Worm (Caenorhabditis elegans) whole organism, L4/young adult: ENCODE results near the gene clec-207.
"Not testable (repeated sequence)": the region's sequence is repeated elsewhere in the genome, so short reads cannot be mapped to it uniquely, and the experiment has no call there.

Experiments used
- W03F9.2 ChIP-seq: fragments of 150-350 bp; optimal IDR thresholded peaks from 2 replicates; lab custom pipeline; 2014; ENCODE audit warnings: missing biosample characterization, missing genetic modification characterization
- dao-5 ChIP-seq: sonication (generic microtip); optimal IDR thresholded peaks from 2 replicates; lab custom pipeline; 2016; ENCODE audit warnings: missing genotype, missing genetic modification characterization, moderate library complexity, missing compliant biosample characterization
- him-1 ChIP-seq: sonication (generic microtip); optimal IDR thresholded peaks from 2 replicates; lab custom pipeline; 2016; ENCODE audit warnings: missing genotype, missing genetic modification reagents, missing genetic modification characterization, missing compliant biosample characterization

clec-207 gene

DNA sequence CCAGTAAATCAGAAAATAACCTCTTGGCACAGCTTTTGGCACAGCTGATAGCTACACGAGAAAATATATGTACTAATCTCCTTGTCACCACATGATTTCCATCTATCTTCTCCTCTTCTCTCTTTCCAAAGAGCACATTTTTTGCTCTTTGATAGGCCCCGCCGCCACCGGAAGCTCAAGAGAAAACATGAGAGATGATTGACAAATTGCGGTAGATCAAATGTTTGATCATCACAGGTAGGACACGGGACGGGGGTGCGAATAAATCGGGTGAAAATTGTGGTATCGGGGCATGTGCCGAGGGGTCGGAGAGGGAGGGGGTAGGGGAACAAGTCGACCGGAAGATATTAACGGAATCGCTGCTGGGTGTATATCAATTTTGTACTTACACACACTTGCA lies 19.8 kb upstream of the clec-207 start:
- TF ChIP-seq dao-5, result no peak
- TF ChIP-seq him-1 (tag; lab: Kevin White, UChicago), result no peak
- TF ChIP-seq W03F9.2 (tag; lab: Kevin White, UChicago), result no peak

DNA sequence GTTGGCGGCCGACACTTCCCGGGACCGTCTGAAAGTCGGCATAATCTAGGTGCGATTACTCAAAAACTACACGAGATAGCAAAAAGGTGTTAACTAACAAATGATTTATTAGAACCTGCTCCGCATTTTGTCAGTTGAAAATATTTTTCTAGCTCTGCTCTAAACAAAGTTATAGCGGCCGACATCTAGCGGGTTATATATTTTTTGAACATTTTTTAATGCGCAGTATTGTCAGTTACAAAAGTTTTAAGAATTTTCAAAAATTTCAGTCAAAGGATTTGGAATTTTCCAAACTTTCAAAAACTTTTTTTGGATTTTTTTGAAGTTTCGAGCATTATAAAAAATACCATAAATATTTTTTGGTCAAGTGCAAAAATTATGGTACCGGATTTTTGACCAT lies 14.6 kb upstream of the clec-207 start:
- no peak for TF ChIP-seq him-1 (tag; lab: Kevin White, UChicago)
- no peak for TF ChIP-seq W03F9.2 (tag; lab: Kevin White, UChicago)
- no peak for TF ChIP-seq dao-5

DNA sequence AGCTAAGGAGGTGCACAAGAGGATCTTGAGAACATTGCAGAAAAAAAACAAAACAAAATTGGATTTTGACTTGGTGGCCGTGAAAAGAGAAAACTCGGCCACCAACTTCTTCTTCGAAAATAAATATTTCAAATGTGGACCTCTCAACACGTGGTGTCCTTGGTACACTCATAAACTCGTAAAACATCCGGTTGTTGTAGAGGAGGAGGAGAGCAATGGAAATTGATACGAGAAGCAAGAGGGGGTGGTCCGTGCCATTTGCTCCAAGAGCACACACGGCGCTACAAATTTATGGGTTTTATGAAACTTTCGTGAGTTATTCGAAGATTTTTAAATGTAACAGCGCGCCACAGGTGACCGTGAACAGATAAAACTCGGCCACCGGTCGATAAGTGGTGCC lies 14.0 kb upstream of the clec-207 start:
- no peak for TF ChIP-seq him-1 (tag; lab: Kevin White, UChicago)
- TF ChIP-seq dao-5, result no peak
- TF ChIP-seq W03F9.2 (tag; lab: Kevin White, UChicago), result no peak

DNA sequence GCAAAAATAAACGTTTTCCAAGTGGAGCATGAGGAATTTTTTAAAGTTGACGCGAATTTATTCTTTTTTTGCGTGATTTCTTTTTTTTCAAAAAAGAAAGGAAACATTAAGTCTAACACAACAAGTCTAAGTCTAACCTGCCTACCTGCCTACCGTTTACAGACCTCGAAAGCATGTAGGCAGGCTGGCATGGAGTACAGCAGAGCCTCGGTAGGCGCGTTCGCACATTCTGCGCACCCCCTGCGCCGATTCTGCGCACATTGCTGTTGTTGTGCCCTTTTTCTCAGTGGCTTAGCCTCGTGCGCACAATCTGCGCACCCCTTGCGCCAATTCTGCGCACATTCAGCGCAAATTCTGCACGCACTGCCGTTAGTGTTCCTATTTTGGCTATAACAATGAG lies 12.0 kb upstream of the clec-207 start:
- TF ChIP-seq W03F9.2 (tag; lab: Kevin White, UChicago) (no peak), dao-5 (no peak), him-1 (tag; lab: Kevin White, UChicago) (no peak)

DNA sequence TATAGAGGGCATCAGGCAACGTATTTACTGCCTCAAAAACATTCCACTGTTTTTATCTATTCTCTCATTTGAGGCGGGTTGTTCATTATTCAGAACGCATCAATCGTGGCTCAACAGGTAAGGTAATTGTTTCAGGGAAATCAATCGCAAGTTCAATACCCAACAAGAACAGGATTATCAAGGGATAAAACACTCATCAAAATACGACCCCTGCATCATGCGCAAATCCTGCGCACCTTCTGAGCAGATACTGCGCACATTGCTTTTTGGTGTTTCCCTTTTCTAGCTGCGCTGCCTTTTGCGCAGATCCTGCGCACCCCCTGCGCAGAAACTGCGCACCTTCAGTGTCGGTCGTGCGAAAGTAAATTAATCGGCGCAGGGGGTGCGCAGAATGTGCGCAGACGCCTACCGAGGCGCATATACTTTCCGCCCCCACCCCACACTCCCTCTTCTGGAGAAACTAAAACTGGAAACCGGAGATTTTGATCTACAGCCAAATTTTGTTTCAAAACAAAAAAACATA lies 10.1 kb upstream of the clec-207 start, which contains the start of gene F36F12.3:
Gene F36F12.3 (plus strand): TSS at position 51 of the 523 bp plus-strand sequence.
- TF ChIP-seq W03F9.2 (tag; lab: Kevin White, UChicago); dao-5; him-1 (tag; lab: Kevin White, UChicago): not testable (repeated sequence)

DNA sequence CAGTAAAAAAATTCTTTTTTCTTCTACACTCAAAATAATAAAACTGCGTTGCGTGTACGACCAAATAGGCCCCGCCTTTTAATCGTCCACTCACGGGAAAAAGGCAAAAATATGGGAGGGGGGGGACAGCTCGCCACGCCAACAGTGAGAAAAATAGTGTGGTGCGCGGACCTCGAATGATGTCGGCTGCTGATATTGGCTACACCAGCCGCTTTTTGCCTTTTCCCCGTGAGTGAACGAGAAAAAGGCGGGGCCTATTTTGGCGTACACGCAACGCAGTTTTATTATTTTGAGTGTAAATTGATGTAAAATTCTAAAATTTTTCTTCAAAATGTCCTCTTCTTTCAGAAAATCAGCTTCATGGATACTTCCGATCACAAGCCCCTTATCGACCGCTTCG lies 5.6 kb upstream of the clec-207 start, which contains the start of gene ztf-28:
Gene ztf-28 (plus strand): TSS at position 349 of the 400 bp plus-strand sequence.
- TF ChIP-seq dao-5; him-1 (tag; lab: Kevin White, UChicago); W03F9.2 (tag; lab: Kevin White, UChicago): not testable (repeated sequence)

DNA sequence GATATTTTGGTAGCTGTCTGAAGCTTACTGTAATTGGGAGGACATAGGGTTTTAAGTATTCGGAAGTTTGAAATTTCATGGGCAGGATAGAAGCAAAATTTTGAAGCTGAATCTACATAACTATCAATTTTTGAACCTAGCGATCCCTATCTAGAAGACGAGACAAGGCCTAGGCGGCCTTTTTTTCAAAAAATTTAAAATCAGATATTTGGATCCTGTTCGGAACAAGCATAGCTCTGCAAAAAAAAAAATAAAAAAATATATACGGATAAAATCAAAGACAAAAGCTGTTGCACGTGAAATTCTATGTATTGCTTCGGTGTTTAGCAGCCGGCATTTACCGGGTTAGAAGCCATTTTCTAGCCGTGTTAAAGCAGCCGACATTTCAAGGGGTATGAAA lies 668 bp upstream of the clec-207 start, which contains the start of gene F36F12.2:
Gene F36F12.2 (minus strand): TSS at position 101 of the 400 bp plus-strand sequence.
- no peak for TF ChIP-seq dao-5
- no peak for TF ChIP-seq him-1 (tag; lab: Kevin White, UChicago)
- TF ChIP-seq W03F9.2 (tag; lab: Kevin White, UChicago), result no peak

DNA sequence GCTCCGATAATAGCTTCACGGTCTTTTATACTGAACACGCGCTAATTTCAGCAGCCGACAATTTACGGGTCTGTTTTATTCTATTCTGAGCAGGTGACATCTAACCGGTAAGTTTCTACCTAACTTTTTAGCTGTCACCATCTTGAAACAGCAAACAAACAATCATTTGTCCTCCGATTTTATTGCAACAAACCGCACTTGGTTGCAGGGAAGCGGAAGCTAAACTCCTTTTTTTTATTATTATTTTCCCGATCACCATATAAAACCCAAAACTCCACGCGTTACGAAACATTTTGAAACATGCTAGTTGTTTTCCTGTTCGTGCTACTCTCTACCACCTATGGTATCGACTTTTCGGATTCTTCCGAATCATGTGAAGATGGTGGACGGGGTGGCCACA lies 1.8 kb downstream of the clec-207 start, which contains the start of gene clec-208:
Gene clec-208 (plus strand): TSS at position 301 of the 400 bp plus-strand sequence.
- TF ChIP-seq W03F9.2 (tag; lab: Kevin White, UChicago) (no peak), dao-5 (no peak), him-1 (tag; lab: Kevin White, UChicago) (no peak)

DNA sequence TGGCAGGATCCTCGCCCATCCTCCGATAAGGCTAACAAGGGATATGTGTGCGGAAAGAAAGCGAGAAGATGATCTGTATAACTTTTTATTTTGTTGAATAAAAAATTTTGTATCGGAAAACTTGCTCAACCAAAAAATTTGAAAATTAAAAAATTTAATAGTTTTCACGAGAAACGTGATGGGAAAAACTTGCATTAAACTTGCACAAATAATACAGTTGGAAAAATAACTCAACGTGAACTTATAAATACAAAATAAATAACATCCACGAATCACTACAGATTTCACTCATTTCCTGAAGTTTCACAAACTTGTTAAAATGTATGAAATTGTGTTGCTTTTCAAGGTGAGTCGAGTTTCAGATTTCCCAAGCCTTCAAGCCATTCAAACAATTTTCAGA lies 3.2 kb downstream of the clec-207 start, which contains the start of gene F36F12.7:
Gene F36F12.7 (plus strand): TSS at position 301 of the 400 bp plus-strand sequence.
- TF ChIP-seq W03F9.2 (tag; lab: Kevin White, UChicago) (no peak), dao-5 (no peak), him-1 (tag; lab: Kevin White, UChicago) (no peak)

DNA sequence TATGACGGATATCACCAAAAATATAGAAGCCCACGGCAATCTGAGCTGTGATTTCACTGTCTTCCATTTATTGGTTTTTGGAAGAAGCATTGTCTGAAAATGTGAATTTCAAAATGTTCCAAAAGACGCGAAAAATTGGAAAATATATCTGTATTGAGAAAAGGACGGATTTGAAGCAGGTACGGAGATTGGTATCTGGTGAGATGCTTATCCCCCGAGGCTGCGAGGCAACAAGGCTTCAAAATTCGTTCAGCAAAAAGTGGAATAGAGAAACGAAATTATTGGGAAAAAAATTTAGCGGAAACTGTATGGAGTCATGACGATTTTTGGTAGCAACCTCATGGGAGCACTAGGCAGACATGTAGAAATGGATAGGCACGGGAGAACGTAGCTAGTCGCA lies 7.2 kb downstream of the clec-207 start, which contains the start of gene F36F12.1:
Gene F36F12.1 (minus strand): TSS at position 101 of the 400 bp plus-strand sequence.
- no peak for TF ChIP-seq him-1 (tag; lab: Kevin White, UChicago)
- TF ChIP-seq dao-5, result no peak
- no peak for TF ChIP-seq W03F9.2 (tag; lab: Kevin White, UChicago)

DNA sequence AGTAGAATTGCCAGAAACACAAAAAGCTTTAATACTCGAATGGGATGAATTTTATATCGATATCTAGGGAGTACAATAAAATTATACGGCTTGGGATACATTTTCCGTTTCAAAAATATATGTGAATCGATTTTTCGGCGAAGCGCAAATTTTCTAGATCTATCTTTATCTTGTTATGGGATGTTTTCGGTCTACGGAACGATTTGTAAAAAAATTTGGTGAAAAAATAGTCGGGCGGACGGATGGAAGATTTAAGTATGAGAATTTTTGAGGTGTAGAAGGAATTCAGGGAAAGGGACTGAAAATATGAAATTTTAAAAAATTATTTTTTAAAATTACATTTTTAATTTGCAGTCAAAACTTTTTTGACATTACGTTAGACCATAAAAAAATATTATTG lies 10.1 kb downstream of the clec-207 start, which contains the start of gene F22F7.4:
Gene F22F7.4 (minus strand): TSS at position 101 of the 400 bp plus-strand sequence.
- no peak for TF ChIP-seq W03F9.2 (tag; lab: Kevin White, UChicago)
- TF ChIP-seq dao-5, result no peak

DNA sequence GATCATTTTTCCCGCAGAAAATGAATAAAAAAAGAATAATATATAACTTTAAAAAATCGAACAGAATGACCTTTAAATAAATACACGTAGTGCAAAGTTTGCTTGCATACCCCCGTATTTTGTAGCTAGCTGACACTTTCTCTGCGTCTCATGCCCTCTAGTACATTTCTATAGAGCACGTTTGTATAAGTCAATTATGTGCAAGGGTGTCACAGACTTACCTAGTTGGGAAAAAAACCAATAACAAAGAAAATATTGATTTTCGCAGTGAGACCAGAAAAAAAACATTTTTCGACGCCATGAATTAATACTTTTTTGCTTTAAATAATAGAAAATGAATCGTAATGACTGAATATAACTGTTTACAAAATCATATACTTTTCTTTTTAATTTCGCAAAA lies 13.4 kb downstream of the clec-207 start, which contains the start of gene ckb-4:
Gene ckb-4 (minus strand): TSS at position 140 of the 400 bp plus-strand sequence.
- TF ChIP-seq dao-5, result no peak
- no peak for TF ChIP-seq W03F9.2 (tag; lab: Kevin White, UChicago)
- no peak for TF ChIP-seq him-1 (tag; lab: Kevin White, UChicago)

DNA sequence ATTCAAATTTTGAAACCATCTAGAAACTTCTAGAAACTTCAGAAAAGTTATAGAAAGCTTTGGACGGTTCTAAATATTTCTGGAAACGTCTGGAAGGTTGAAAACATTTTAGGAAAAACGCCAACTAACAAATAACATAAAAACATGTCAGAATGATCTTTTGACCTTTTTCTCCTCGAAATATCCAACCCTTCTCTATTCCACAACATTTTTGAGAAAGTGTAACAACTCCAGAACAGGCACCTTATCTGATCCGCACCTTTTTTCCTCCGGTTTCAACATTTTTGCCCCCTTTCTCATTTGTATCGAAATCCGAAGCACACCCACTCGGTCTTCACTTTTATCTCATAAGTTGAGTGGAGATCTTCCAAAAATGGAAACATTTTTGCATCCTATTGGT lies 14.5 kb downstream of the clec-207 start, which contains the start of gene F22F7.3:
Gene F22F7.3 (plus strand): TSS at position 301 of the 400 bp plus-strand sequence.
- no peak for TF ChIP-seq W03F9.2 (tag; lab: Kevin White, UChicago)

DNA sequence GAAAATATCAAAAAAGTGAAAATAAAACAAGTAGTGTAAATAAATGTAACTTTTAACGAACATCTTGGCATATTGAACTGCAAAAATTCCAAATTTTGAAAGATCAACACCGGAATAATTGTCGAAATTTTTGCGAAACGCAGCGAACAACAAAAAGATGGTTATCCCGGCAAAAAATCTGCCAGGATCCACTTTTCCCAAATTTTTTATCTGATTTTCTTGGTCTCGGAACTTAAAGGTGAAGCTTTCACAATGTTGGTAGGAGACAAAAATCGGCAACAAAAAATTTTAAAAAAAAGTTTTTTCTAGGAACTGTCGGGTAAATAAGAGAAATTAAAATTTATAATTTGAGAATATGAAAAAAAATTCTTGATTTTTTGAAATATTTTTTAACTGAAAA lies 22.7 kb downstream of the clec-207 start, which contains the start of gene bgnt-1.2:
Gene bgnt-1.2 (minus strand): TSS at position 101 of the 400 bp plus-strand sequence.
- no peak for TF ChIP-seq dao-5
- TF ChIP-seq him-1 (tag; lab: Kevin White, UChicago), result no peak
- TF ChIP-seq W03F9.2 (tag; lab: Kevin White, UChicago), result no peak
